Fruit fly (Drosophila melanogaster): ENCODE data around the gene ImpE2.

Gene ImpE2

DNA sequence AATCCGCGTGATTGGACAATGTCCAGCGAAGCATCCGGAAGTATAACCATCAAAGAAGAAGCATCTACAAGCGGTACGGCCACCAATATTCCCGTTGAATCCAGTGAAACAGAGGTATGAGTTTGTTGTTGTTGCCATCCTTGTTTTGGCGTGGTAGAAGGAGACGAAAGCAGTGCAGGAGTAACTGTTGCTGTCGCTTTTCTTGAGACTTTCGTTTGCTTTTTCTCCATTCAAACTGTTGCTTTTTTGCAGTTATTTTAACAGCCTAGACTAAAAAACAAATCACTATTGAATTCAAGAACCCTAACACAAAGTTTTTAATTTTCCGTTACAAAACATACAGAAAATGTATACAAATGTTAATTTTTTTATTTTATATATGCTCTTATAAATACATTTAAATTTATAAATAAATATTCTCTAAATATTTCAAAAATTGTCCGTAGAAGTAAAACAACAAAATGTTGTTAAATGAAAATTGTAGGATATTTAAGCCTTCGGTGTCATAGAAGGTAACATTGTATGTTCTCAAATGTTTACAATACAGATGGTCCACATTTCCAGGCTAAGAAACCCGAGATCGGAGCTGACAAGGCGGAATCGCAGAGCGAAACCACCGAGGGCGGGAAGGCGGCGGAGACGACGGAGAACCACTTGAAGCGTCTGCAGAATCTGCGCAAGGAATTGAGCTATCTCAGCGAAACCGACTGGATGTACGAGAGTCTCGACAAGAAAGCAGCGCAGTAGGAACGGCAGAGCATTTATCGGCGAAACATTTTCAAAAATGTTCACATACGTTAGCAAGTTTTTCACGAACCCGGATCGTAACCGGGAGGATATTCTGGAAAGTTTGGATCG lies 50.7 kb downstream of the ImpE2 start:
- no peak for TF ChIP-seq CG33017 (tag; optimal IDR thresholded peaks at IDR 0.05)
- no peak for TF ChIP-seq CG12768 (GFP tag; optimal IDR thresholded peaks at IDR 0.05)
- TF ChIP-seq CG5204 (GFP tag; optimal IDR thresholded peaks at IDR 0.05), result no peak
- TF ChIP-seq pad (GFP tag; optimal IDR thresholded peaks at IDR 0.05), result peak; percentile 98
- no peak for TF ChIP-seq bab1 (GFP tag; optimal IDR thresholded peaks at IDR 0.05)
- no peak for TF ChIP-seq CG7101 (tag; optimal IDR thresholded peaks at IDR 0.05)
- peak; percentile 97 for TF ChIP-seq tj (GFP tag; optimal IDR thresholded peaks at IDR 0.05)
- TF ChIP-seq CG14711 (tag; optimal IDR thresholded peaks at IDR 0.05), result no peak
- TF ChIP-seq ovo (GFP tag; optimal IDR thresholded peaks at IDR 0.05), result peak; percentile 64

- TF ChIP-seq ovo (GFP tag; optimal IDR thresholded peaks at IDR 0.05) (no peak), kay (GFP tag; ENCODE audit: borderline replicate concordance) (no peak), Crg-1 (GFP tag; optimal IDR thresholded peaks at IDR 0.05) (no peak), Clk (GFP tag; optimal IDR thresholded peaks at IDR 0.05) (no peak), CG33017 (tag; optimal IDR thresholded peaks at IDR 0.05) (no peak), CG12768 (GFP tag; optimal IDR thresholded peaks at IDR 0.05) (no peak), CG11617 (GFP tag; optimal IDR thresholded peaks at IDR 0.05) (no peak), CG7045 (GFP tag; optimal IDR thresholded peaks at IDR 0.05) (no peak), toe (GFP tag; optimal IDR thresholded peaks at IDR 0.05) (no peak), CG5204 (GFP tag; optimal IDR thresholded peaks at IDR 0.05) (no peak), cnc (optimal IDR thresholded peaks at IDR 0.05) (no peak), tj (GFP tag; optimal IDR thresholded peaks at IDR 0.05) (no peak)
Measured at dm6 chr3L:3461119-3461518, 51.4 kb downstream of the ImpE2 start, which contains the start of the genes CG46463 and armi. TSS of gene CG46463 (plus strand) at chr3L:3461315. TSS of gene armi (plus strand) at chr3L:3461317.
